Worm (Caenorhabditis elegans) whole organism, early embryonic: Measurements from ENCODE around the gene C28G1.6.

Source experiments
- B0310.2 ChIP-seq: sonication (generic microtip); optimal IDR thresholded peaks from 2 replicates; lab custom pipeline; 2016; ENCODE audit warnings: mild to moderate bottlenecking, missing genetic modification characterization, missing compliant biosample characterization
- F13C5.2 ChIP-seq: sonication (generic microtip); optimal IDR thresholded peaks from 2 replicates; lab custom pipeline; 2017; ENCODE audit warnings: mild to moderate bottlenecking, missing genetic modification characterization, inconsistent platforms, missing compliant biosample characterization
- aly-1 ChIP-seq: sonication (generic microtip); optimal IDR thresholded peaks from 2 replicates; lab custom pipeline; 2016; ENCODE audit warnings: missing genetic modification characterization, missing compliant biosample characterization
- ama-1 ChIP-seq: fragments of 150-350 bp; optimal IDR thresholded peaks from 2 replicates; lab custom pipeline; 2014
- ceh-13 ChIP-seq: fragments of 200-800 bp; sonication (Bioruptor generic); optimal IDR thresholded peaks from 2 replicates; lab custom pipeline; 2018; ENCODE audit warnings: mild to moderate bottlenecking, missing genetic modification characterization, missing compliant biosample characterization
- ceh-36 ChIP-seq: sonication (generic microtip); optimal IDR thresholded peaks from 2 replicates; lab custom pipeline; 2016; ENCODE audit warnings: missing genetic modification characterization, inconsistent platforms, missing compliant biosample characterization
- ets-7 ChIP-seq: sonication (generic microtip); optimal IDR thresholded peaks from 2 replicates; lab custom pipeline; 2016; ENCODE audit warnings: missing genotype, missing genetic modification characterization, missing compliant biosample characterization
- flt-1 ChIP-seq: fragments of 200-800 bp; sonication (Bioruptor generic); IDR thresholded peaks from 2 replicates; pipeline ENCODE4 v1.3.6; 2022; ENCODE audit warnings: missing genetic modification characterization, missing compliant biosample characterization
- hmbx-1 ChIP-seq: sonication (generic microtip); optimal IDR thresholded peaks from 2 replicates; lab custom pipeline; 2016; ENCODE audit warnings: mild to moderate bottlenecking, missing genetic modification characterization, missing compliant biosample characterization
- hmg-4 ChIP-seq: fragments of 200-800 bp; sonication (Bioruptor generic); optimal IDR thresholded peaks from 2 replicates; lab custom pipeline; 2018; ENCODE audit warnings: mild to moderate bottlenecking, missing genetic modification characterization, missing compliant biosample characterization
- hnd-1 ChIP-seq: sonication (generic microtip); optimal IDR thresholded peaks from 2 replicates; lab custom pipeline; 2016; ENCODE audit warnings: missing genetic modification characterization, missing compliant biosample characterization
- pes-1 ChIP-seq: fragments of 200-800 bp; sonication (Bioruptor generic); IDR thresholded peaks from 2 replicates; pipeline ENCODE4 v1.3.6; 2022; ENCODE audit warnings: missing genetic modification reagents, missing genetic modification characterization, missing compliant biosample characterization
- scrt-1 ChIP-seq: fragments of 200-800 bp; sonication (Bioruptor generic); IDR thresholded peaks from 2 replicates; pipeline ENCODE4 v1.3.6; 2022; ENCODE audit warnings: missing genetic modification characterization, missing compliant biosample characterization
- sea-1 ChIP-seq: fragments of 200-800 bp; sonication (Bioruptor generic); conservative IDR thresholded peaks from 2 replicates; pipeline ENCODE4 v1.3.6; 2022; ENCODE audit warnings: missing genetic modification characterization, missing compliant biosample characterization
- tbx-11 ChIP-seq: fragments of 200-800 bp; sonication (Bioruptor generic); IDR thresholded peaks from 2 replicates; pipeline ENCODE4 v1.3.6; 2022; ENCODE audit warnings: missing genetic modification characterization, missing compliant biosample characterization
- tbx-37 ChIP-seq: fragments of 200-800 bp; sonication (Bioruptor generic); conservative IDR thresholded peaks from 2 replicates; pipeline ENCODE4 v1.3.6; 2022; ENCODE audit warnings: missing genetic modification reagents, missing genetic modification characterization, missing compliant biosample characterization
- tra-4 ChIP-seq: sonication (generic microtip); optimal IDR thresholded peaks from 2 replicates; lab custom pipeline; 2017; ENCODE audit warnings: missing genetic modification characterization, missing compliant biosample characterization

C28G1.6 gene

DNA sequence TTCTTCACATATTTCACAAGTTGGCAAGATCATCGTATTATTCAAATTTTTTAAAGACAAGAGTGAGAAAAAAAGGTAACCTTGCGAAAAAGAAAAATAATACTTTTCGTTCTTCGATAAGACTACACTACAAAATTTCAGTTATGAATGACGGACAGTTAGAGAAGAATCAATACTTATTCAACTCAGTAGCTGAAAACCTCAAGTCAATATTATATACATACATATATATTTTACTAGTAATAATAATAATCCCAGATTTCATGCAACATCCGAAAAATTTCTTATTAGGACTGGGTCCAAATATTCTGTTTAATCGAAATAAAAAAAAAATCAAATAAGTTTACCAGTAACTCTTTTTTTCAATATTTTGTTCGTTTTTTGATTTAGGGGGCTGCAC, at the start of gene C28G1.6:
Gene C28G1.6, minus strand, starts transcription at position 101 of the 400 bp plus-strand sequence.
- TF ChIP-seq tbx-37: no peak
- no peak for TF ChIP-seq scrt-1 (GFP tag; lab: Robert Waterston, UW)
- TF ChIP-seq ets-7 (tag; lab: Kevin White, UChicago): no peak
- no peak for TF ChIP-seq ama-1 (lab: Kevin White, UChicago)
- no peak for TF ChIP-seq aly-1
- TF ChIP-seq hmg-4: no peak
- TF ChIP-seq hmbx-1 (tag; lab: Kevin White, UChicago): no peak
- no peak for TF ChIP-seq hnd-1 (tag; lab: Kevin White, UChicago)
- no peak for TF ChIP-seq pes-1
- TF ChIP-seq tbx-11 (GFP tag; lab: Robert Waterston, UW): no peak
- no peak for TF ChIP-seq ceh-13 (GFP tag; lab: Kevin White, UChicago)
- no peak for TF ChIP-seq F13C5.2 (tag; lab: Kevin White, UChicago)
- no peak for TF ChIP-seq sea-1 (GFP tag; lab: Robert Waterston, UW)
- TF ChIP-seq B0310.2 (tag; lab: Kevin White, UChicago): no peak
- no peak for TF ChIP-seq tra-4 (tag; lab: Kevin White, UChicago)
- no peak for TF ChIP-seq ceh-36 (tag; lab: Kevin White, UChicago)

DNA sequence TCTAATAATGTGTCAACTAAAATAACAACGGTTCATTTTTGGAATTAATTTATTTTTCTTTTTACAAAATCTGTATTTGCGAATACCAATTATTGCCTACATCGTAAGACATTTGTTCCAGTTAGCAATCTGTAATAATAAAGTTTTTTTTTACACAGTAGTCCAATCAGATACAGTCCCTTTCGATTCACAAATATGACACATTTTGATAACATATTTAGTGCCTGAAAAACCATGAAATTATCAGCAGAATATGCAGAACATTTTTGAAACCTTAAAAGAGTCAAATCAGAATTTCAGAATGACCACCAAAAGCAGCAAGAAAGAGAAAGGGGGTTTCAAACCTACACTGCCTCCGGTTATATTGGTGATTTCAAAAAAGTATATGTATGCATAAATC, 48.3 kb upstream of the C28G1.6 start, which contains the start of gene C06E2.2:
Gene C06E2.2, plus strand, starts transcription at position 301 of the 400 bp plus-strand sequence.
- TF ChIP-seq ceh-13 (GFP tag; lab: Kevin White, UChicago) (no peak), aly-1 (no peak), hnd-1 (tag; lab: Kevin White, UChicago) (no peak), tbx-37 (no peak), flt-1 (GFP tag; lab: Robert Waterston, UW) (no peak), tra-4 (tag; lab: Kevin White, UChicago) (no peak), ama-1 (lab: Kevin White, UChicago) (no peak), sea-1 (GFP tag; lab: Robert Waterston, UW) (no peak), ceh-36 (tag; lab: Kevin White, UChicago) (no peak), scrt-1 (GFP tag; lab: Robert Waterston, UW) (no peak)

DNA sequence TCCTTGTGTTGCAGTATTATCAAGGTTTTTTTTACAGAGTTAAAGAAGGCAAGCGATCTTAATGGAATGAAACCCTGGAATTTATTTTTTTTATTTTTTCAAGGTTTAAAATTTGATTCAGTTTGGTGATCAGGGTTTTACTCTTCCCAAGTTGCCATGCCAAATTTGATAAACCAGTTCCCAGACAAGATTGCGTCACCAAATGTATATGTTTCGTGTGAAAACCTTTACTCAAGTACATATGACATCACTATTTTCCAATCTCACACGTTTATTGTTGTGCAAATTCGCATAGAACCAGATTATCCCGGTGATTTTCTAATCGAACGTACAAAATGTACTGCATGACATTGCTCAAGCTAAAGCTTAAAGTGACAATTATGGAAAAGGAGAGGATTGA, 47.6 kb upstream of the C28G1.6 start:
- TF ChIP-seq scrt-1 (GFP tag; lab: Robert Waterston, UW): no peak
- no peak for TF ChIP-seq tbx-11 (GFP tag; lab: Robert Waterston, UW)

DNA sequence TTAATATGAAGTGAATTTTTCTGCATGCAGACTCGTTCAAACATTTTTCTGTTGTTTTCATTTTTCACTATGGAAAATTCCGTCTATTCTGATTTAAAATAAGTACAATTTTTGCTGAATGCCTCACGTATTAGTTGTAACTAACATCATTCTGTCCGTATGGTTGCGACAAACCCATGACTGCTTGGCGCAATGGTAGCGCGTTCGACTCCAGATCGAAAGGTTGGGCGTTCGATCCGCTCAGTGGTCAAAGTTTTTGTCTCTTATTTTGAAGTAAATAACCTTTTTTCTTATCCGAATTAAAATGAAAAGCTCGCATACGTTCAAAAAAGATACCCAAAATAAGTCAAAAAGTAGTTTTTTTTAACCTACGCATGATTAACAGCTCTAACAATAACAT, 46.1 kb upstream of the C28G1.6 start:
- TF ChIP-seq ama-1 (lab: Kevin White, UChicago): no peak
- no peak for TF ChIP-seq tbx-37
- no peak for TF ChIP-seq B0310.2 (tag; lab: Kevin White, UChicago)
- TF ChIP-seq scrt-1 (GFP tag; lab: Robert Waterston, UW): no peak
- TF ChIP-seq tra-4 (tag; lab: Kevin White, UChicago): no peak
- no peak for TF ChIP-seq aly-1
- no peak for TF ChIP-seq tbx-11 (GFP tag; lab: Robert Waterston, UW)
- no peak for TF ChIP-seq pes-1
- TF ChIP-seq ceh-36 (tag; lab: Kevin White, UChicago): no peak
- no peak for TF ChIP-seq sea-1 (GFP tag; lab: Robert Waterston, UW)

DNA sequence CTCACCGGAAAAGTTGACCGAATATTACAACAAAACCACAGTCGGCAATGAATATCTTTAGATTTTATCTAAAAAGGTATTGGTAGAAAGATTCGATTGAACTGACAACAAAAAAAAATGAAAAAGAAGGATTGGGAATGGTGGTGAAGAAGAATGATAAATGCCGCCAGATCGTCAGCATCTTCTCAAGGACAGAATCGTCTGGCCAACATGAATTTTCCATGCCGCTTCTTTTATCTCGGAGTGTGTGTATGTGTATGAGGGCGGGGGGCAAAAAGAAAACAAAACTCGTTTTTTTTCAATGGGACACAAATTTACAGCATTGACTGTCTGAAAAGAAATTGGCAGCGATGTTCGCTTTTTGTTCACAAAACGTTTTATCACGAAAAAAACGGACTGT, 44.8 kb upstream of the C28G1.6 start:
- no peak for TF ChIP-seq ets-7 (tag; lab: Kevin White, UChicago)
- TF ChIP-seq sea-1 (GFP tag; lab: Robert Waterston, UW): no peak
- no peak for TF ChIP-seq hmg-4
- no peak for TF ChIP-seq ama-1 (lab: Kevin White, UChicago)
- TF ChIP-seq hmbx-1 (tag; lab: Kevin White, UChicago): no peak
- TF ChIP-seq hnd-1 (tag; lab: Kevin White, UChicago): no peak
- TF ChIP-seq pes-1: no peak
- no peak for TF ChIP-seq B0310.2 (tag; lab: Kevin White, UChicago)
- no peak for TF ChIP-seq tbx-11 (GFP tag; lab: Robert Waterston, UW)
- TF ChIP-seq F13C5.2 (tag; lab: Kevin White, UChicago): no peak
- no peak for TF ChIP-seq aly-1
- no peak for TF ChIP-seq ceh-13 (GFP tag; lab: Kevin White, UChicago)
- no peak for TF ChIP-seq scrt-1 (GFP tag; lab: Robert Waterston, UW)
- TF ChIP-seq tbx-37: no peak

DNA sequence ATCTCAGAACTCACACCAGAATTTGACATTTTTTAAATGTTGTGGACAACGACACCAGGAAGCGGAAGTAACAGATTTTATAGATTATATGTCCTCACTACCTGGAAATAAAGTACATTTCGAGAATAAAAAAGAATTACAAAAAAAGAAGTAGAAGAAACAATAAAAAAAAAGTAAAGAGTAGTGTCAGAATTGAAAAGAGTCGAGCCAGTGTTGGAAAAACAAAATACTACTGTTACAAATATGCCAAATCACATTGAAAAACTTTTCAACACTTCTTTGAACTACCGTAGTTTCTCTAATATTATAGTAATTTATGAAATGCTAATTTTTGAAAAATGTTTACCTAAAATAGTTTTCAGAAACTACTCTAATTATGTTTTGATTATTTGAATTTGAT, 43.7 kb upstream of the C28G1.6 start, which contains the start of gene C06E2.1:
Gene C06E2.1, minus strand, starts transcription at position 101 of the 400 bp plus-strand sequence.
- TF ChIP-seq sea-1 (GFP tag; lab: Robert Waterston, UW) (no peak), F13C5.2 (tag; lab: Kevin White, UChicago) (no peak), hnd-1 (tag; lab: Kevin White, UChicago) (no peak), ceh-36 (tag; lab: Kevin White, UChicago) (no peak), hmbx-1 (tag; lab: Kevin White, UChicago) (no peak), hmg-4 (no peak), ets-7 (tag; lab: Kevin White, UChicago) (no peak), tbx-37 (no peak), aly-1 (no peak), ama-1 (lab: Kevin White, UChicago) (no peak), pes-1 (no peak), ceh-13 (GFP tag; lab: Kevin White, UChicago) (no peak), flt-1 (GFP tag; lab: Robert Waterston, UW) (no peak), tra-4 (tag; lab: Kevin White, UChicago) (no peak), scrt-1 (GFP tag; lab: Robert Waterston, UW) (no peak), B0310.2 (tag; lab: Kevin White, UChicago) (no peak), tbx-11 (GFP tag; lab: Robert Waterston, UW) (no peak)

DNA sequence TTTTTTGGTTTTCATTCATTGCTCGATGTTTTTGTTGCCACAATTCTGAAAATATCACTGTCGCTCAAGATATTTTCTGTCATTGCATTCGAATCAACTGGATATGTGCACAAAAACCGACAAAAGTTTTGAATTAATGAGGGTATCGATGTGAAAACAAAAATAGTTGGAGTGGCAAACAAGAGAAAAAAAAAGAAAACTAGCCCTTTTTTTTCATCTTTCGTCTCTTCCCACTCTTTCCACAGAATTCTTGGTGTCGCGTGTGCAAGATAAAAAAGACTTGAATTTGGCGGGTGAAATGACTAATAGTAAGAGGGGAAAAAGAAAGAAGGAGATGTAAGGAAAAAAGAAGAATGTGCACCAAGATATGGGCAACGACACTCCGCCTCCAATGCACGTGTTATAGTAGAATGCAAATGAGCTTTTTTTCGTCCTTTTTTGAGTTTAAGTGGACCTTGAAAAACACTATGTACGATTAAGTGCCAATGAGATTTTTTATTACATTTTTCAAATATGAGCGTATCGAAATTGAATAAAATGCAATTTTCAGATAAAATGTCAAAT, 38.1 kb upstream of the C28G1.6 start, which contains the start of the genes ubc-22 and ubc-21:
Gene ubc-22, minus strand, starts transcription at position 51 of the 564 bp plus-strand sequence.
Gene ubc-21, plus strand, starts transcription at position 514 of the 564 bp plus-strand sequence.
- TF ChIP-seq ceh-36 (tag; lab: Kevin White, UChicago) (no peak), hnd-1 (tag; lab: Kevin White, UChicago) (no peak), ceh-13 (GFP tag; lab: Kevin White, UChicago) (no peak), flt-1 (GFP tag; lab: Robert Waterston, UW) (no peak), B0310.2 (tag; lab: Kevin White, UChicago) (no peak)
